Worm (Caenorhabditis elegans): ENCODE results near the gene btb-22.

btb-22 gene

ce11 chrII:3299457-3299856 lies at the start of gene btb-22:
Gene btb-22 (plus strand): TSS chrII:3299757.
- TF ChIP-seq W03F9.2 (tag; optimal IDR thresholded peaks at IDR 0.05) = no peak
- TF ChIP-seq him-1 (tag; optimal IDR thresholded peaks at IDR 0.05) = no peak
- no peak for TF ChIP-seq dao-5 (tag; optimal IDR thresholded peaks at IDR 0.05)

- TF ChIP-seq dao-5 (tag; optimal IDR thresholded peaks at IDR 0.05) (no peak), W03F9.2 (tag; optimal IDR thresholded peaks at IDR 0.05) (no peak), him-1 (tag; optimal IDR thresholded peaks at IDR 0.05) (no peak)
Measured at ce11 chrII:3250195-3250594, 49.4 kb upstream of the btb-22 start.

- no peak for TF ChIP-seq dao-5 (tag; optimal IDR thresholded peaks at IDR 0.05)
- TF ChIP-seq W03F9.2 (tag; optimal IDR thresholded peaks at IDR 0.05) = no peak
Measured at ce11 chrII:3251782-3252181, 47.8 kb upstream of the btb-22 start.

ce11 chrII:3259254-3259653 lies 40.3 kb upstream of the btb-22 start, which contains the start of gene gcy-19:
Gene gcy-19 (minus strand): TSS chrII:3259354.
- TF ChIP-seq W03F9.2 (tag; optimal IDR thresholded peaks at IDR 0.05) = no peak
- no peak for TF ChIP-seq dao-5 (tag; optimal IDR thresholded peaks at IDR 0.05)
- TF ChIP-seq him-1 (tag; optimal IDR thresholded peaks at IDR 0.05) = no peak

ce11 chrII:3262504-3262903 lies 37.1 kb upstream of the btb-22 start, which contains the start of gene F02E11.2:
Gene F02E11.2 (plus strand): TSS chrII:3262804.
- no peak for TF ChIP-seq him-1 (tag; optimal IDR thresholded peaks at IDR 0.05)
- TF ChIP-seq W03F9.2 (tag; optimal IDR thresholded peaks at IDR 0.05) = no peak
- TF ChIP-seq dao-5 (tag; optimal IDR thresholded peaks at IDR 0.05) = no peak

ce11 chrII:3264704-3265103 lies 34.9 kb upstream of the btb-22 start:
- TF ChIP-seq him-1 (tag; optimal IDR thresholded peaks at IDR 0.05) = no peak
- no peak for TF ChIP-seq dao-5 (tag; optimal IDR thresholded peaks at IDR 0.05)

ce11 chrII:3267365-3267764 lies 32.2 kb upstream of the btb-22 start, which contains the start of gene F02E11.7:
Gene F02E11.7 (plus strand): TSS chrII:3267665.
- TF ChIP-seq him-1 (tag; optimal IDR thresholded peaks at IDR 0.05) = no peak
- TF ChIP-seq dao-5 (tag; optimal IDR thresholded peaks at IDR 0.05) = no peak
- TF ChIP-seq W03F9.2 (tag; optimal IDR thresholded peaks at IDR 0.05) = no peak

ce11 chrII:3267815-3268214 lies 31.7 kb upstream of the btb-22 start:
- TF ChIP-seq dao-5 (tag; optimal IDR thresholded peaks at IDR 0.05) (no peak), him-1 (tag; optimal IDR thresholded peaks at IDR 0.05) (no peak), W03F9.2 (tag; optimal IDR thresholded peaks at IDR 0.05) (no peak)

- no peak for TF ChIP-seq him-1 (tag; optimal IDR thresholded peaks at IDR 0.05)
- no peak for TF ChIP-seq W03F9.2 (tag; optimal IDR thresholded peaks at IDR 0.05)
- no peak for TF ChIP-seq dao-5 (tag; optimal IDR thresholded peaks at IDR 0.05)
Measured at ce11 chrII:3270598-3270997, 29.0 kb upstream of the btb-22 start.

- no peak for TF ChIP-seq him-1 (tag; optimal IDR thresholded peaks at IDR 0.05)
- TF ChIP-seq dao-5 (tag; optimal IDR thresholded peaks at IDR 0.05) = no peak
- TF ChIP-seq W03F9.2 (tag; optimal IDR thresholded peaks at IDR 0.05) = no peak
Measured at ce11 chrII:3274923-3275322, 24.6 kb upstream of the btb-22 start, which contains the start of gene F02E11.3. Gene F02E11.3 (minus strand): TSS chrII:3275023.

ce11 chrII:3277686-3278085 lies 21.9 kb upstream of the btb-22 start, which contains the start of gene F02E11.4:
Gene F02E11.4 (minus strand): TSS chrII:3277786.
- TF ChIP-seq W03F9.2 (tag; optimal IDR thresholded peaks at IDR 0.05) (no peak), him-1 (tag; optimal IDR thresholded peaks at IDR 0.05) (no peak), dao-5 (tag; optimal IDR thresholded peaks at IDR 0.05) (no peak)

- TF ChIP-seq him-1 (tag; optimal IDR thresholded peaks at IDR 0.05) = no peak
- TF ChIP-seq dao-5 (tag; optimal IDR thresholded peaks at IDR 0.05) = no peak
- TF ChIP-seq W03F9.2 (tag; optimal IDR thresholded peaks at IDR 0.05) = no peak
Measured at ce11 chrII:3278634-3279033, 20.9 kb upstream of the btb-22 start, which contains the start of gene wht-4. Gene wht-4 (plus strand): TSS chrII:3278934.

ce11 chrII:3282353-3282752 lies 17.2 kb upstream of the btb-22 start, which contains the start of gene nep-13:
Gene nep-13 (plus strand): TSS chrII:3282653.
- no peak for TF ChIP-seq W03F9.2 (tag; optimal IDR thresholded peaks at IDR 0.05)
- TF ChIP-seq dao-5 (tag; optimal IDR thresholded peaks at IDR 0.05) = no peak
- TF ChIP-seq him-1 (tag; optimal IDR thresholded peaks at IDR 0.05) = no peak

- TF ChIP-seq W03F9.2 (tag; optimal IDR thresholded peaks at IDR 0.05) (no peak), dao-5 (tag; optimal IDR thresholded peaks at IDR 0.05) (no peak), him-1 (tag; optimal IDR thresholded peaks at IDR 0.05) (no peak)
Measured at ce11 chrII:3284558-3284957, 15.0 kb upstream of the btb-22 start, which contains the start of gene scl-15. Gene scl-15 (minus strand): TSS chrII:3284658.

- TF ChIP-seq him-1 (tag; optimal IDR thresholded peaks at IDR 0.05) (no peak), dao-5 (tag; optimal IDR thresholded peaks at IDR 0.05) (no peak)
Measured at ce11 chrII:3287073-3287472, 12.5 kb upstream of the btb-22 start, which contains the start of gene sri-63. Gene sri-63 (plus strand): TSS chrII:3287373.

All from whole organism, L4/young adult.